Fruit fly (Drosophila melanogaster): ENCODE measurements around the gene CG43739.

Gene CG43739

dm6 chr2L:20824136-20824789 is 94.5 kb downstream of the CG43739 start (continued):
- TF ChIP-seq HmgD (GFP tag; optimal IDR thresholded peaks at IDR 0.05) (no peak), lov (optimal IDR thresholded peaks at IDR 0.05) (no peak), lov (GFP tag; IDR thresholded peaks at IDR 0.05) (no peak), CG11085 (GFP tag; IDR thresholded peaks at IDR 0.05) (no peak), btn (GFP tag; optimal IDR thresholded peaks at IDR 0.05) (no peak), CG17568 (GFP tag; optimal IDR thresholded peaks at IDR 0.05) (peak; percentile 7), stwl (tag; optimal IDR thresholded peaks at IDR 0.05) (no peak), CG14710 (tag; optimal IDR thresholded peaks at IDR 0.05) (no peak), pnt (GFP tag; optimal IDR thresholded peaks at IDR 0.05) (no peak), CG4424 (GFP tag; optimal IDR thresholded peaks at IDR 0.05) (no peak), oc (tag; optimal IDR thresholded peaks at IDR 0.05) (no peak), D19B (GFP tag; optimal IDR thresholded peaks at IDR 0.05) (no peak), HLH3B (GFP tag; IDR thresholded peaks at IDR 0.05) (no peak), otp (GFP tag; IDR thresholded peaks at IDR 0.05) (no peak), H15 (GFP tag; IDR thresholded peaks at IDR 0.05) (no peak), az2 (GFP tag; optimal IDR thresholded peaks at IDR 0.05) (no peak), Hey (tag; optimal IDR thresholded peaks at IDR 0.05) (no peak), Oaz (GFP tag; IDR thresholded peaks at IDR 0.05) (no peak), vvl (GFP tag; IDR thresholded peaks at IDR 0.05) (no peak), CG18599 (GFP tag; optimal IDR thresholded peaks at IDR 0.05) (no peak), CG7987 (GFP tag; optimal IDR thresholded peaks at IDR 0.05) (no peak), corto (GFP tag; optimal IDR thresholded peaks at IDR 0.05) (no peak), bowl (GFP tag; IDR thresholded peaks at IDR 0.05) (no peak), zen2 (GFP tag; IDR thresholded peaks at IDR 0.05; ENCODE audit: partially characterized antibody) (no peak), toy (GFP tag; IDR thresholded peaks at IDR 0.05) (no peak), CG6175 (GFP tag; IDR thresholded peaks at IDR 0.05) (no peak), pho (GFP tag; optimal IDR thresholded peaks at IDR 0.05) (no peak), CG8290 (GFP tag; optimal IDR thresholded peaks at IDR 0.05) (no peak), CG8290 (tag; optimal IDR thresholded peaks at IDR 0.05) (peak in 1 of 2 experiments; percentile 15), HLH4C (GFP tag; IDR thresholded peaks at IDR 0.05; ENCODE audit: partially characterized antibody) (no peak), Med (GFP tag) (peak; percentile 60), Sry-β (GFP tag; optimal IDR thresholded peaks at IDR 0.05) (no peak), trh (GFP tag; optimal IDR thresholded peaks at IDR 0.05) (no peak), CG12071 (GFP tag; optimal IDR thresholded peaks at IDR 0.05) (no peak), Lhr (GFP tag; optimal IDR thresholded peaks at IDR 0.05) (no peak), Six4 (GFP tag; optimal IDR thresholded peaks at IDR 0.05) (no peak), MTF-1 (GFP tag; optimal IDR thresholded peaks at IDR 0.05; ENCODE audit: borderline replicate concordance) (no peak), bigmax (GFP tag; optimal IDR thresholded peaks at IDR 0.05) (no peak), emc (GFP tag; optimal IDR thresholded peaks at IDR 0.05) (no peak), CG17359 (tag; optimal IDR thresholded peaks at IDR 0.05) (no peak), gsb (GFP tag; IDR thresholded peaks at IDR 0.05) (no peak), nmo (GFP tag; optimal IDR thresholded peaks at IDR 0.05) (no peak), CoRest (tag; optimal IDR thresholded peaks at IDR 0.05) (no peak), NC2α (GFP tag; optimal IDR thresholded peaks at IDR 0.05) (no peak), CG17186 (GFP tag; optimal IDR thresholded peaks at IDR 0.05) (no peak), grau (tag; optimal IDR thresholded peaks at IDR 0.05) (peak; percentile 7), hbn (GFP tag; IDR thresholded peaks at IDR 0.05; ENCODE audit: partially characterized antibody) (no peak), z (GFP tag; IDR thresholded peaks at IDR 0.05) (no peak), eve (GFP tag; optimal IDR thresholded peaks at IDR 0.05) (peak in 1 of 2 experiments; percentile 53), repo (GFP tag; optimal IDR thresholded peaks at IDR 0.05) (no peak), sens (GFP tag) (no peak), Atf3 (GFP tag; optimal IDR thresholded peaks at IDR 0.05) (no peak)
